Worm (Caenorhabditis elegans): ENCODE data around the gene Y54G2A.38.

ce11 chrIV:2764160-2764559, 4.9 kb downstream of the Y54G2A.38 start:
- TF ChIP-seq nhr-90 (tag; optimal IDR thresholded peaks at IDR 0.05) (no peak), F23B12.7 (tag; optimal IDR thresholded peaks at IDR 0.05; ENCODE audit: insufficient read depth) (no peak), nfya-1 (tag; optimal IDR thresholded peaks at IDR 0.05; ENCODE audit: borderline replicate concordance, insufficient read depth) (no peak), unc-62 (GFP tag; optimal IDR thresholded peaks at IDR 0.05) (no peak), attf-3 (GFP tag; conservative IDR thresholded peaks at IDR 0.05) (no peak), Y95B8A.8 (GFP tag; IDR thresholded peaks at IDR 0.05) (no peak), lir-1 (GFP tag; conservative IDR thresholded peaks at IDR 0.05) (no peak), ztf-26 (tag; optimal IDR thresholded peaks at IDR 0.05) (no peak), hmg-1.2 (GFP tag; IDR thresholded peaks at IDR 0.05) (peak; percentile 78), die-1 (tag; optimal IDR thresholded peaks at IDR 0.05) (no peak)
